Worm (Caenorhabditis elegans): ENCODE data around the gene H03A11.2.

The H03A11.2 gene

ce11 chrX:15188986-15189675, 41.3 kb downstream of the H03A11.2 start (continued):
- TF ChIP-seq ceh-82 (tag; optimal IDR thresholded peaks at IDR 0.05) (peak; percentile 56 to 62 (median 58)), ces-1 (GFP tag; optimal IDR thresholded peaks at IDR 0.05) (peak; percentile 44), ceh-8 (GFP tag; optimal IDR thresholded peaks at IDR 0.05) (peak; percentile 82), pag-3 (tag; optimal IDR thresholded peaks at IDR 0.05; ENCODE audit: borderline replicate concordance, insufficient read depth) (no peak), elt-3 (tag; optimal IDR thresholded peaks at IDR 0.05) (no peak), xbp-1 (tag; optimal IDR thresholded peaks at IDR 0.05) (peak; percentile 53), snpc-4 (tag; optimal IDR thresholded peaks at IDR 0.05) (no peak), nhr-12 (tag; optimal IDR thresholded peaks at IDR 0.05) (no peak), tlp-1 (tag; optimal IDR thresholded peaks at IDR 0.05) (no peak), jun-1 (tag; optimal IDR thresholded peaks at IDR 0.05) (peak; percentile 43), nhr-76 (tag; optimal IDR thresholded peaks at IDR 0.05) (no peak), ztf-11 (tag; optimal IDR thresholded peaks at IDR 0.05) (no peak), C16A3.4 (tag; optimal IDR thresholded peaks at IDR 0.05) (peak; percentile 11), efl-1 (optimal IDR thresholded peaks at IDR 0.05) (peak; percentile 22 to 48), efl-1 (GFP tag; optimal IDR thresholded peaks at IDR 0.05 in 1 of 2) (peak in 1 of 2 experiments; percentile 83), ztf-4 (tag; optimal IDR thresholded peaks at IDR 0.05) (peak; percentile 59), nhr-77 (tag; optimal IDR thresholded peaks at IDR 0.05) (peak; percentile 60), unc-98 (GFP tag; IDR thresholded peaks at IDR 0.05) (no peak), nhr-20 (tag; optimal IDR thresholded peaks at IDR 0.05) (peak; percentile 59), rnt-1 (tag; optimal IDR thresholded peaks at IDR 0.05) (peak; percentile 46), nhr-47 (tag; optimal IDR thresholded peaks at IDR 0.05) (peak; percentile 81), lin-35 (GFP tag; optimal IDR thresholded peaks at IDR 0.05) (peak in 1 of 2 experiments; percentile 23), fkh-10 (GFP tag; optimal IDR thresholded peaks at IDR 0.05) (peak; percentile 79), fkh-4 (tag; optimal IDR thresholded peaks at IDR 0.05; ENCODE audit: borderline replicate concordance) (no peak), swsn-7 (tag; optimal IDR thresholded peaks at IDR 0.05) (peak; percentile 72), C34B4.2 (tag; optimal IDR thresholded peaks at IDR 0.05) (no peak), lin-15B (tag; optimal IDR thresholded peaks at IDR 0.05) (no peak), mep-1 (tag; optimal IDR thresholded peaks at IDR 0.05) (peak; percentile 15), sptf-1 (tag; optimal IDR thresholded peaks at IDR 0.05) (no peak), nhr-84 (tag; optimal IDR thresholded peaks at IDR 0.05) (no peak), nhr-28 (tag; optimal IDR thresholded peaks at IDR 0.05) (no peak), pqm-1 (tag; optimal IDR thresholded peaks at IDR 0.05) (no peak), unc-130 (tag; optimal IDR thresholded peaks at IDR 0.05) (peak; percentile 44), vab-15 (tag; optimal IDR thresholded peaks at IDR 0.05) (no peak), dpl-1 (GFP tag; optimal IDR thresholded peaks at IDR 0.05) (peak in 1 of 3 experiments; percentile 6), egl-27 (tag; optimal IDR thresholded peaks at IDR 0.05) (peak in 1 of 2 experiments; percentile 34), grh-1 (GFP tag; IDR thresholded peaks at IDR 0.05) (no peak), ceh-90 (tag; optimal IDR thresholded peaks at IDR 0.05) (no peak), lsy-2 (tag; optimal IDR thresholded peaks at IDR 0.05) (peak; percentile 57 to 64), hlh-4 (tag; optimal IDR thresholded peaks at IDR 0.05) (no peak), blmp-1 (tag; optimal IDR thresholded peaks at IDR 0.05) (no peak), unc-86 (tag; optimal IDR thresholded peaks at IDR 0.05) (peak; percentile 88), mdl-1 (tag; optimal IDR thresholded peaks at IDR 0.05) (peak in 1 of 2 experiments; percentile 33), lin-14 (GFP tag; optimal IDR thresholded peaks at IDR 0.05) (peak; percentile 97), zip-4 (GFP tag; optimal IDR thresholded peaks at IDR 0.05) (peak; percentile 4), alr-1 (tag; optimal IDR thresholded peaks at IDR 0.05; ENCODE audit: borderline replicate concordance) (no peak), irx-1 (tag; optimal IDR thresholded peaks at IDR 0.05) (peak; percentile 48), ceh-63 (GFP tag; optimal IDR thresholded peaks at IDR 0.05) (peak; percentile 50), ets-5 (GFP tag; IDR thresholded peaks at IDR 0.05) (no peak), Y116A8C.19 (tag; optimal IDR thresholded peaks at IDR 0.05; ENCODE audit: borderline replicate concordance) (no peak), lin-39 (tag; optimal IDR thresholded peaks at IDR 0.05) (no peak), fos-1 (tag; optimal IDR thresholded peaks at IDR 0.05) (peak; percentile 1)

Measured in whole organism, L1 larva.